Fruit fly (Drosophila melanogaster) whole organism, prepupa: ENCODE data around the gene CG3386.

ENCODE experiments used
- CG11902 ChIP-seq: fragments of 200-800 bp; sonication (Bioruptor generic); optimal IDR thresholded peaks from 3 replicates; lab custom pipeline; 2016; ENCODE audit warnings: missing biosample characterization, missing genetic modification characterization
- CG16779 ChIP-seq: fragments of 200-800 bp; sonication (Bioruptor generic); optimal IDR thresholded peaks from 3 replicates; lab custom pipeline; 2017; ENCODE audit warnings: missing biosample characterization, mild to moderate bottlenecking, missing genetic modification characterization
- CG6792 ChIP-seq: fragments of 200-800 bp; sonication (Bioruptor generic); optimal IDR thresholded peaks from 3 replicates; lab custom pipeline; 2016; ENCODE audit warnings: missing biosample characterization, missing genetic modification characterization
- CG8119 ChIP-seq: fragments of 200-800 bp; sonication (Bioruptor generic); IDR thresholded peaks from 3 replicates; pipeline ENCODE4 v1.3.6; 2022; ENCODE audit warnings: missing biosample characterization, missing genetic modification characterization
- Eip75B ChIP-seq: fragments of 200-800 bp; sonication (Bioruptor generic); optimal IDR thresholded peaks from 3 replicates; lab custom pipeline; 2016; ENCODE audit warnings: missing biosample characterization, missing genetic modification characterization
- dsx ChIP-seq: fragments of 200-800 bp; optimal IDR thresholded peaks from 3 replicates; lab custom pipeline; 2019; ENCODE audit warnings: missing biosample characterization, mild to moderate bottlenecking, missing genetic modification characterization, moderate library complexity; ENCODE audit not compliant: poor library complexity, severe bottlenecking
- salr ChIP-seq, 2 experiments: fragments of 200-800 bp; sonication (Bioruptor generic); optimal IDR thresholded peaks; 3 replicates each; lab custom pipeline; 2016 to 2018; ENCODE audit warnings: missing biosample characterization in 2 of 2, missing genetic modification characterization in 2 of 2, mild to moderate bottlenecking in 1 of 2

- TF ChIP-seq CG8119 (GFP tag; lab: Robert Waterston, UW) (no peak), CG16779 (tag; lab: Kevin White, UChicago) (no peak), dsx (GFP tag; lab: Kevin White, UChicago) (no peak), salr (GFP tag; optimal IDR thresholded peaks at IDR 0.05; lab: Kevin White, UChicago) (no peak), Eip75B (no peak), CG11902 (GFP tag; lab: Kevin White, UChicago) (no peak), CG6792 (GFP tag; lab: Kevin White, UChicago) (no peak)
These were observed 5.6 kb upstream of the CG3386 start, which contains the start of gene hiro for dm6 chr3L:687858-688257.
